Worm (Caenorhabditis elegans): Measurements from ENCODE around the gene Y32F6B.9.

DNA sequence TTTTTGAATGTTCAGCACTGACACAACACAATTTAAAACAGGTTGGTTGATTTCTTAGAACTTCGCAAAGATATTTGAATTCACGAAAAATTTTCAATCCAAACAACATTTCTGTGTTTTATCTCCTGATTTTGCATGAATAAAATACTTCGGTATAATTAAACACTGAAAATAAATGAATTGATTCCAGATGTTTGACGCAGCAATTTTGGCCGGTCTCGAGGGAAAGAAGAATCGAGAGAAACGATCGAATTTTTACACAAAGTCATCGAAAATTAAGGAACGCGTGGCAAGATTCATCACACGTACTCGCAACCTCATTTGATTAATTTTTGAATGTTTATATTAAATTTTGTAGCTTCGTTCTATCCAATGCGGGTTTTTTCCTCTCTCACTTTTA, 14.3 kb upstream of the Y32F6B.9 start:
- TF ChIP-seq F39B2.1 (GFP tag; IDR thresholded peaks at IDR 0.05) (no peak), snpc-4 (GFP tag; optimal IDR thresholded peaks at IDR 0.05) (no peak), snpc-4 (tag; optimal IDR thresholded peaks at IDR 0.05) (no peak), aptf-3 (GFP tag; IDR thresholded peaks at IDR 0.05) (no peak), F22D6.2 (tag; optimal IDR thresholded peaks at IDR 0.05) (no peak), somi-1 (GFP tag; optimal IDR thresholded peaks at IDR 0.05) (no peak), ztf-25 (GFP tag; IDR thresholded peaks at IDR 0.05) (no peak)

All from whole organism, young adult.